Worm (Caenorhabditis elegans) whole organism, L1 larva: ENCODE results near the gene Y38E10A.3.

ENCODE experiments used
- F16B12.6 ChIP-seq: fragments of 150-350 bp; optimal IDR thresholded peaks from 2 replicates; lab custom pipeline; 2014; ENCODE audit warnings: missing biosample characterization, missing genetic modification characterization
- blmp-1 ChIP-seq: fragments of 150-350 bp; optimal IDR thresholded peaks from 2 replicates; lab custom pipeline; 2014; ENCODE audit warnings: missing biosample characterization, missing genetic modification characterization
- ceh-82 ChIP-seq, 3 experiments: fragments of 150-350 bp in 1 of 3; sonication (generic microtip) in 2 of 3; optimal IDR thresholded peaks; 2 replicates each; lab custom pipeline; 2014 to 2017; ENCODE audit warnings: missing biosample characterization in 3 of 3, missing genetic modification characterization in 3 of 3
- dpl-1 ChIP-seq, 3 experiments: fragments of 150-350 bp in 2 of 3; sonication (generic microtip) in 1 of 3; optimal IDR thresholded peaks; 2 replicates each; lab custom pipeline; 2014 to 2017; ENCODE audit warnings: missing biosample characterization in 3 of 3, missing genetic modification characterization in 3 of 3, missing genetic modification reagents in 3 of 3
- elt-2 ChIP-seq: sonication (generic microtip); optimal IDR thresholded peaks from 2 replicates; lab custom pipeline; 2016; ENCODE audit warnings: missing genetic modification characterization, mild to moderate bottlenecking, inconsistent platforms, missing compliant biosample characterization, missing genetic modification reagents
- ets-5 ChIP-seq: fragments of 200-800 bp; sonication (Bioruptor generic); IDR thresholded peaks from 2 replicates; pipeline ENCODE4 v1.3.6; 2022; ENCODE audit warnings: missing genetic modification characterization, missing compliant biosample characterization
- grh-1 ChIP-seq: fragments of 200-800 bp; sonication (Bioruptor generic); IDR thresholded peaks from 2 replicates; pipeline ENCODE4 v1.3.6; 2022; ENCODE audit warnings: missing genetic modification reagents, missing genetic modification characterization, missing compliant biosample characterization
- hlh-17 ChIP-seq: fragments of 200-800 bp; sonication (Bioruptor generic); optimal IDR thresholded peaks from 2 replicates; lab custom pipeline; 2018; ENCODE audit warnings: missing genetic modification characterization, mild to moderate bottlenecking, missing compliant biosample characterization, moderate library complexity, borderline replicate concordance
- hlh-4 ChIP-seq: sonication (generic microtip); optimal IDR thresholded peaks from 2 replicates; lab custom pipeline; 2016; ENCODE audit warnings: mild to moderate bottlenecking, missing genetic modification characterization, missing compliant biosample characterization
- isw-1 ChIP-seq: fragments of 200-800 bp; sonication (Bioruptor generic); IDR thresholded peaks from 2 replicates; pipeline ENCODE4 v1.3.6; 2022; ENCODE audit warnings: missing genetic modification characterization, missing compliant biosample characterization
- jun-1 ChIP-seq: fragments of 150-350 bp; optimal IDR thresholded peaks from 2 replicates; lab custom pipeline; 2014; ENCODE audit warnings: missing biosample characterization, missing genetic modification reagents, missing genetic modification characterization
- lin-13 ChIP-seq: fragments of 150-350 bp; optimal IDR thresholded peaks from 2 replicates; lab custom pipeline; 2014; ENCODE audit warnings: missing biosample characterization, missing genetic modification reagents, missing genetic modification characterization
- lin-39 ChIP-seq: fragments of 150-350 bp; optimal IDR thresholded peaks from 2 replicates; lab custom pipeline; 2014; ENCODE audit warnings: missing biosample characterization, missing genetic modification reagents, missing genetic modification characterization
- nhr-237 ChIP-seq: fragments of 150-350 bp; optimal IDR thresholded peaks from 2 replicates; lab custom pipeline; 2014; ENCODE audit warnings: missing biosample characterization, missing genetic modification characterization
- nhr-85 ChIP-seq: sonication (generic microtip); peaks from one replicate; lab custom pipeline; 2016; ENCODE audit warnings: missing genetic modification characterization, inconsistent platforms, missing compliant biosample characterization
- sptf-1 ChIP-seq: fragments of 150-350 bp; optimal IDR thresholded peaks from 2 replicates; lab custom pipeline; 2014; ENCODE audit warnings: missing biosample characterization, missing genetic modification characterization
- xbp-1 ChIP-seq: sonication (generic microtip); optimal IDR thresholded peaks from 2 replicates; lab custom pipeline; 2016; ENCODE audit warnings: missing genetic modification characterization, missing compliant biosample characterization
- ztf-11 ChIP-seq, 2 experiments: sonication (generic microtip); optimal IDR thresholded peaks; 2 replicates each; lab custom pipeline; 2016 to 2017; ENCODE audit warnings: missing genetic modification characterization in 2 of 2, missing biosample characterization in 1 of 2, missing compliant biosample characterization in 1 of 2

The Y38E10A.3 gene

DNA sequence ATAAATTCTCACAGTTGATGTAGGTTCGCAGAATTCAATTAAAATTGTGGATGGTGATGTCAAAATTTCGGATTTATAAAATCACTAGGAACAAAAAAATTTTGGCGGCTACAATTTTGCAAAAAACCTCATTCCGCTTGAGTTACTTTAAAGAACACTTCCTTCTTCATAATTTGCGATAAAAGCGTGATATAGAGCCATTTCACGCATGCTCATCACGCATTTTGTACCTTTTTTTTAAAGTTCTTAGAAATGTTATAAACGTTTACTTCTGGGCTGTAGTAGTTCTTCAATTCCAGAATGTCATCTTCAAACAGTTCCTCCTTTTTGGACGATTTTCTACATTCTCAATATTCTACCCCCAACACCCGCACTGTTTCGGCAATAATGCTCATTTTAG is 46.6 kb downstream of the Y38E10A.3 start, which contains the start of gene srx-119:
Gene srx-119, plus strand, starts transcription at position 301 of the 400 bp plus-strand sequence.
- TF ChIP-seq sptf-1 (tag; lab: Kevin White, UChicago) (no peak), isw-1 (GFP tag; lab: Robert Waterston, UW) (no peak), F16B12.6 (tag; lab: Kevin White, UChicago) (no peak), jun-1 (tag; lab: Kevin White, UChicago) (no peak), blmp-1 (tag; lab: Kevin White, UChicago) (no peak), xbp-1 (no peak)
- TF ChIP-seq, all 84 proteins: peak for 0

DNA sequence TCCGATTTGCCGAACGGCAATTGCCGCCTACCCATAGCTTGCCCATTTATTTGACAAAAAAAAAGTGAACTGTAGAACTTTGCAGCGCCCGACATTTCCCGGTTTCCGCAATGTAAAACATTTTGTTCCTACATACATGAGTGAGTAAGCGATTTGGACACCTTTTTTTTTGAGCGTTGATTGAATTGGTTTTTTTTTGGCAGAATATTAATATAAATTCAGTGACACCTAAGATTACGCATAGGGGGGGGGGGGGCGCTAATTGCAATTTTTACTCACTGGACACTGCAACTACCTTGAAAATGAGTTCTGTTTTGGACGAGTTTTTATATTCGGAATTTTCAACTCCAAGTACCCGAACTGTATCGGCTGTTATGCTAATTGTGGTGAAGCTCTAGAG is 49.0 kb downstream of the Y38E10A.3 start, which contains the start of gene srx-118:
Gene srx-118, plus strand, starts transcription at position 301 of the 400 bp plus-strand sequence.
- TF ChIP-seq dpl-1 (GFP tag; optimal IDR thresholded peaks at IDR 0.05; lab: Kevin White, UChicago), result no peak
- no peak for TF ChIP-seq lin-39 (tag; lab: Kevin White, UChicago)
- no peak for TF ChIP-seq ets-5 (GFP tag; lab: Robert Waterston, UW)
- TF ChIP-seq nhr-237, result no peak
- TF ChIP-seq grh-1 (GFP tag; lab: Robert Waterston, UW), result no peak
- TF ChIP-seq ceh-82 (tag; optimal IDR thresholded peaks at IDR 0.05; lab: Kevin White, UChicago), result no peak
- TF ChIP-seq nhr-85 (tag; lab: Kevin White, UChicago), result no peak
- no peak for TF ChIP-seq ztf-11 (tag; optimal IDR thresholded peaks at IDR 0.05; lab: Kevin White, UChicago)
- TF ChIP-seq elt-2 (tag; lab: Kevin White, UChicago), result no peak
- no peak for TF ChIP-seq lin-13 (GFP tag; lab: Kevin White, UChicago)
- no peak for TF ChIP-seq hlh-4 (tag; lab: Kevin White, UChicago)
- TF ChIP-seq hlh-17 (GFP tag; lab: Kevin White, UChicago), result no peak
